Fruit fly (Drosophila melanogaster): Measurements from ENCODE around the gene nkd.

nkd gene

dm6 chr3L:19015454-19016054 is 29.7 kb downstream of the nkd start:
- TF ChIP-seq zen (tag; optimal IDR thresholded peaks at IDR 0.05): no peak
- TF ChIP-seq CG17829 (tag; optimal IDR thresholded peaks at IDR 0.05): no peak
- TF ChIP-seq CG16779 (GFP tag; IDR thresholded peaks at IDR 0.05): no peak
- no peak for TF ChIP-seq tin (GFP tag; optimal IDR thresholded peaks at IDR 0.05)
- TF ChIP-seq CG4617 (GFP tag; optimal IDR thresholded peaks at IDR 0.05; ENCODE audit: borderline replicate concordance): no peak
- no peak for TF ChIP-seq croc (GFP tag; conservative IDR thresholded peaks at IDR 0.05)
- no peak for TF ChIP-seq CG12744 (GFP tag; optimal IDR thresholded peaks at IDR 0.05)
- TF ChIP-seq CG16813 (GFP tag; IDR thresholded peaks at IDR 0.05; ENCODE audit: partially characterized antibody): no peak
- TF ChIP-seq trem (tag; optimal IDR thresholded peaks at IDR 0.05): no peak
- TF ChIP-seq eve (GFP tag; optimal IDR thresholded peaks at IDR 0.05): peak in 1 of 2 experiments; percentile 15
- no peak for TF ChIP-seq vfl (GFP tag; optimal IDR thresholded peaks at IDR 0.05)
- TF ChIP-seq CG34376 (GFP tag; optimal IDR thresholded peaks at IDR 0.05): peak; percentile 44
- no peak for TF ChIP-seq Optix (GFP tag; IDR thresholded peaks at IDR 0.05)
- no peak for TF ChIP-seq pan (optimal IDR thresholded peaks at IDR 0.05)
- no peak for TF ChIP-seq pan (GFP tag; optimal IDR thresholded peaks at IDR 0.05 in 1 of 2, IDR thresholded peaks at IDR 0.05 in 1 of 2)
- TF ChIP-seq sens (GFP tag): peak; percentile 24
- peak; percentile 41 for TF ChIP-seq mirr (GFP tag; optimal IDR thresholded peaks at IDR 0.05)
- TF ChIP-seq CG9727 (GFP tag; optimal IDR thresholded peaks at IDR 0.05): no peak
- TF ChIP-seq CkIIα-i1 (GFP tag; IDR thresholded peaks at IDR 0.05): no peak
- TF ChIP-seq CG7745 (tag; optimal IDR thresholded peaks at IDR 0.05): no peak
- TF ChIP-seq Hmr (GFP tag; optimal IDR thresholded peaks at IDR 0.05): peak; percentile 1
- TF ChIP-seq CG15073 (GFP tag; optimal IDR thresholded peaks at IDR 0.05): no peak
- TF ChIP-seq CG11085 (GFP tag; IDR thresholded peaks at IDR 0.05): no peak
- TF ChIP-seq CG34224 (GFP tag; IDR thresholded peaks at IDR 0.05; ENCODE audit: partially characterized antibody): no peak
- no peak for TF ChIP-seq D (optimal IDR thresholded peaks at IDR 0.05)
- TF ChIP-seq D (GFP tag; optimal IDR thresholded peaks at IDR 0.05): no peak
- peak; percentile 41 for TF ChIP-seq sqz (GFP tag; optimal IDR thresholded peaks at IDR 0.05)
- no peak for TF ChIP-seq CG1529 (GFP tag; optimal IDR thresholded peaks at IDR 0.05)
- no peak for TF ChIP-seq CG6683 (GFP tag; optimal IDR thresholded peaks at IDR 0.05)
- TF ChIP-seq Hey (tag; optimal IDR thresholded peaks at IDR 0.05): no peak
- TF ChIP-seq CG4404 (GFP tag; IDR thresholded peaks at IDR 0.05): no peak
- TF ChIP-seq ken (GFP tag; IDR thresholded peaks at IDR 0.05): no peak
- no peak for TF ChIP-seq CG10979 (tag; optimal IDR thresholded peaks at IDR 0.05)
- TF ChIP-seq CG13424 (tag; optimal IDR thresholded peaks at IDR 0.05): no peak
- peak; percentile 11 for TF ChIP-seq B-H2 (GFP tag; optimal IDR thresholded peaks at IDR 0.05)
- TF ChIP-seq Nf-YB (GFP tag; optimal IDR thresholded peaks at IDR 0.05): no peak
- TF ChIP-seq CG14710 (tag; optimal IDR thresholded peaks at IDR 0.05): no peak
- TF ChIP-seq Xrp1 (GFP tag; IDR thresholded peaks at IDR 0.05): no peak
- no peak for TF ChIP-seq lilli (GFP tag; optimal IDR thresholded peaks at IDR 0.05)
- peak; percentile 35 for TF ChIP-seq caup (GFP tag; optimal IDR thresholded peaks at IDR 0.05; ENCODE audit: severe bottlenecking)
- TF ChIP-seq Blimp-1 (GFP tag; optimal IDR thresholded peaks at IDR 0.05): no peak
- no peak for TF ChIP-seq CG9609 (GFP tag; optimal IDR thresholded peaks at IDR 0.05)
- peak; percentile 87 for TF ChIP-seq exex (tag; optimal IDR thresholded peaks at IDR 0.05)
- no peak for TF ChIP-seq Hmx (GFP tag; optimal IDR thresholded peaks at IDR 0.05)
- TF ChIP-seq CG1603 (tag; optimal IDR thresholded peaks at IDR 0.05): no peak
- peak; percentile 89 for TF ChIP-seq grn (GFP tag; optimal IDR thresholded peaks at IDR 0.05)
- TF ChIP-seq CG12236 (GFP tag; optimal IDR thresholded peaks at IDR 0.05): no peak
- no peak for TF ChIP-seq sisA (GFP tag; IDR thresholded peaks at IDR 0.05)
- TF ChIP-seq dati (GFP tag; IDR thresholded peaks at IDR 0.05): no peak
- TF ChIP-seq Ets65A (GFP tag): no peak
- TF ChIP-seq HLH4C (GFP tag; IDR thresholded peaks at IDR 0.05; ENCODE audit: partially characterized antibody): no peak
